Worm (Caenorhabditis elegans) whole organism, young adult: ENCODE measurements around the gene F15A4.2.
A peak's percentile ranks its signal among the peaks of the same experiment; 100 is the strongest.

Source experiments
- B0261.1 ChIP-seq: sonication (generic microtip); optimal IDR thresholded peaks from 2 replicates; lab custom pipeline; 2016; ENCODE audit warnings: mild to moderate bottlenecking, missing genetic modification characterization, moderate library complexity, missing compliant biosample characterization
- B0336.3 ChIP-seq: fragments of 200-800 bp; sonication (Bioruptor generic); IDR thresholded peaks from 2 replicates; pipeline ENCODE4 v1.3.6; 2022; ENCODE audit warnings: missing genetic modification characterization, missing compliant biosample characterization
- C17E4.6 ChIP-seq: fragments of 200-800 bp; sonication (Bioruptor generic); IDR thresholded peaks from 2 replicates; pipeline ENCODE4 v1.3.6; 2022; ENCODE audit warnings: missing genetic modification reagents, missing genetic modification characterization, missing compliant biosample characterization
- F22D6.2 ChIP-seq: sonication (generic microtip); optimal IDR thresholded peaks from 2 replicates; lab custom pipeline; 2016; ENCODE audit warnings: mild to moderate bottlenecking, missing genetic modification characterization, missing compliant biosample characterization
- F23B12.7 ChIP-seq: sonication (generic microtip); optimal IDR thresholded peaks from 2 replicates; lab custom pipeline; 2017; ENCODE audit warnings: missing genetic modification characterization, mild to moderate bottlenecking, missing compliant biosample characterization, antibody characterized with exemption, moderate library complexity; ENCODE audit not compliant: insufficient read depth
- F39B2.1 ChIP-seq: fragments of 200-800 bp; sonication (Bioruptor generic); IDR thresholded peaks from 2 replicates; pipeline ENCODE4 v1.3.6; 2022; ENCODE audit warnings: missing genetic modification reagents, missing genetic modification characterization, missing compliant biosample characterization
- F52B5.7 ChIP-seq: sonication (generic microtip); optimal IDR thresholded peaks from 2 replicates; lab custom pipeline; 2016; ENCODE audit warnings: mild to moderate bottlenecking, missing genetic modification characterization, missing compliant biosample characterization
- F57A8.1 ChIP-seq: fragments of 200-800 bp; sonication (Bioruptor generic); optimal IDR thresholded peaks from 2 replicates; lab custom pipeline; 2018; ENCODE audit warnings: mild to moderate bottlenecking, missing genetic modification characterization, moderate library complexity, missing compliant biosample characterization
- K12H6.12 ChIP-seq: fragments of 200-800 bp; sonication (Bioruptor generic); optimal IDR thresholded peaks from 2 replicates; lab custom pipeline; 2018; ENCODE audit warnings: mild to moderate bottlenecking, missing genetic modification characterization, missing compliant biosample characterization
- ZK185.1 ChIP-seq: sonication (generic microtip); optimal IDR thresholded peaks from 2 replicates; lab custom pipeline; 2016; ENCODE audit warnings: mild to moderate bottlenecking, missing genetic modification characterization, missing compliant biosample characterization; ENCODE audit not compliant: poor library complexity, severe bottlenecking
- ama-1 ChIP-seq, 3 experiments: fragments of 150-350 bp in 1 of 3; sonication (generic microtip) in 2 of 3; optimal IDR thresholded peaks; 2 replicates each; lab custom pipeline; 2014 to 2018; ENCODE audit warnings: missing biosample characterization in 2 of 3, missing genetic modification characterization in 2 of 3, missing genetic modification reagents in 2 of 3
- bed-1 ChIP-seq: fragments of 200-800 bp; sonication (Bioruptor generic); IDR thresholded peaks from 2 replicates; pipeline ENCODE4 v1.3.6; 2022; ENCODE audit warnings: missing genetic modification reagents, missing genetic modification characterization, missing compliant biosample characterization
- ccch-3 ChIP-seq: fragments of 200-800 bp; sonication (Bioruptor generic); optimal IDR thresholded peaks from 2 replicates; lab custom pipeline; 2018; ENCODE audit warnings: mild to moderate bottlenecking, missing genetic modification characterization, missing compliant biosample characterization
- cebp-1 ChIP-seq, 2 experiments: fragments of 200-800 bp in 1 of 2; sonication (Bioruptor generic) in 1 of 2; sonication (generic microtip) in 1 of 2; IDR thresholded peaks in 1 of 2; optimal IDR thresholded peaks in 1 of 2; 2 replicates each; pipeline versions ENCODE4 v1.3.6 to Lab custom; 2017 to 2022; ENCODE audit warnings: missing compliant biosample characterization in 2 of 2, missing genetic modification characterization in 2 of 2, mild to moderate bottlenecking in 1 of 2, missing genetic modification reagents in 1 of 2, moderate library complexity in 1 of 2
- ceh-27 ChIP-seq: fragments of 200-800 bp; sonication (Bioruptor generic); optimal IDR thresholded peaks from 2 replicates; lab custom pipeline; 2018; ENCODE audit warnings: mild to moderate bottlenecking, missing genetic modification characterization, moderate library complexity, missing compliant biosample characterization
- ceh-79 ChIP-seq: sonication (generic microtip); optimal IDR thresholded peaks from 2 replicates; lab custom pipeline; 2017; ENCODE audit warnings: mild to moderate bottlenecking, missing genetic modification characterization, missing compliant biosample characterization
- ceh-91 ChIP-seq: fragments of 200-800 bp; sonication (Bioruptor generic); IDR thresholded peaks from 2 replicates; pipeline ENCODE4 v1.3.6; 2022; ENCODE audit warnings: missing genetic modification reagents, missing genetic modification characterization, missing compliant biosample characterization
- egl-18 ChIP-seq: fragments of 200-800 bp; sonication (Bioruptor generic); IDR thresholded peaks from 2 replicates; pipeline ENCODE4 v1.3.6; 2022; ENCODE audit warnings: missing genetic modification reagents, missing genetic modification characterization, missing compliant biosample characterization
- egl-44 ChIP-seq: fragments of 200-800 bp; sonication (Bioruptor generic); IDR thresholded peaks from 2 replicates; pipeline ENCODE4 v1.3.6; 2022; ENCODE audit warnings: missing genetic modification reagents, missing genetic modification characterization, missing compliant biosample characterization
- gei-17 ChIP-seq: fragments of 200-800 bp; sonication (Bioruptor generic); optimal IDR thresholded peaks from 2 replicates; lab custom pipeline; 2018; ENCODE audit warnings: mild to moderate bottlenecking, missing genetic modification characterization, missing compliant biosample characterization
- him-1 ChIP-seq: sonication (generic microtip); optimal IDR thresholded peaks from 2 replicates; lab custom pipeline; 2016; ENCODE audit warnings: missing genotype, missing genetic modification reagents, missing genetic modification characterization, missing compliant biosample characterization
- hmg-1.2 ChIP-seq: fragments of 200-800 bp; sonication (Bioruptor generic); IDR thresholded peaks from 2 replicates; pipeline ENCODE4 v1.3.6; 2022; ENCODE audit warnings: missing genetic modification reagents, missing genetic modification characterization, missing compliant biosample characterization
- hrde-1 ChIP-seq: sonication (generic microtip); optimal IDR thresholded peaks from 2 replicates; lab custom pipeline; 2016; ENCODE audit warnings: missing genetic modification characterization, mild to moderate bottlenecking, missing compliant biosample characterization, moderate library complexity, missing genotype, missing genetic modification reagents, borderline replicate concordance
- lag-1 ChIP-seq: fragments of 200-800 bp; sonication (Bioruptor generic); IDR thresholded peaks from 2 replicates; pipeline ENCODE4 v1.3.6; 2022; ENCODE audit warnings: missing genetic modification reagents, missing genetic modification characterization, missing compliant biosample characterization
- let-607 ChIP-seq, 2 experiments: fragments of 200-800 bp in 1 of 2; sonication (Bioruptor generic) in 1 of 2; sonication (generic microtip) in 1 of 2; optimal IDR thresholded peaks; 2 replicates each; lab custom pipeline; 2016 to 2018; ENCODE audit warnings: mild to moderate bottlenecking in 2 of 2, missing compliant biosample characterization in 2 of 2, missing genetic modification characterization in 2 of 2, moderate library complexity in 2 of 2, missing genotype in 1 of 2
- lir-1 ChIP-seq: fragments of 200-800 bp; sonication (Bioruptor generic); conservative IDR thresholded peaks from 2 replicates; pipeline ENCODE4 v1.3.6; 2022; ENCODE audit warnings: missing genetic modification reagents, missing genetic modification characterization, missing compliant biosample characterization
- madf-3 ChIP-seq: fragments of 200-800 bp; sonication (Bioruptor generic); IDR thresholded peaks from 2 replicates; pipeline ENCODE4 v1.3.6; 2022; ENCODE audit warnings: missing genetic modification reagents, missing genetic modification characterization, missing compliant biosample characterization
- madf-6 ChIP-seq: fragments of 200-800 bp; sonication (Bioruptor generic); IDR thresholded peaks from 2 replicates; pipeline ENCODE4 v1.3.6; 2022; ENCODE audit warnings: missing genetic modification reagents, missing genetic modification characterization, missing compliant biosample characterization
- mes-4 ChIP-seq: sonication (generic microtip); optimal IDR thresholded peaks from 2 replicates; lab custom pipeline; 2016; ENCODE audit warnings: missing genotype, missing genetic modification characterization, missing compliant biosample characterization
- nfya-1 ChIP-seq: sonication (generic microtip); optimal IDR thresholded peaks from 2 replicates; lab custom pipeline; 2017; ENCODE audit warnings: antibody characterized with exemption, missing compliant biosample characterization, missing genetic modification characterization, borderline replicate concordance; ENCODE audit not compliant: insufficient read depth
- nhr-179 ChIP-seq: sonication (generic microtip); optimal IDR thresholded peaks from 2 replicates; lab custom pipeline; 2016; ENCODE audit warnings: mild to moderate bottlenecking, missing genetic modification characterization, missing compliant biosample characterization
- nhr-80 ChIP-seq: sonication (generic microtip); optimal IDR thresholded peaks from 2 replicates; lab custom pipeline; 2016; ENCODE audit warnings: missing genetic modification characterization, missing compliant biosample characterization
- pbrm-1 ChIP-seq: fragments of 200-800 bp; sonication (Bioruptor generic); IDR thresholded peaks from 2 replicates; pipeline ENCODE4 v1.3.6; 2022; ENCODE audit warnings: missing genetic modification reagents, missing genetic modification characterization, missing compliant biosample characterization
- rec-8 ChIP-seq, 2 experiments: sonication (generic microtip); optimal IDR thresholded peaks; 2 replicates each; lab custom pipeline; 2016; ENCODE audit warnings: mild to moderate bottlenecking in 2 of 2, missing genetic modification characterization in 2 of 2, missing genetic modification reagents in 2 of 2, missing genotype in 2 of 2, missing biosample characterization in 1 of 2, missing compliant biosample characterization in 1 of 2, moderate library complexity in 1 of 2
- repo-1 ChIP-seq: sonication (generic microtip); optimal IDR thresholded peaks from 2 replicates; lab custom pipeline; 2017; ENCODE audit warnings: mild to moderate bottlenecking, missing genetic modification characterization, missing compliant biosample characterization
- rpc-1 ChIP-seq, 2 experiments: fragments of 150-350 bp in 1 of 2; sonication (generic microtip) in 1 of 2; optimal IDR thresholded peaks; 2 replicates each; lab custom pipeline; 2014 to 2018; ENCODE audit warnings: missing biosample characterization in 1 of 2, missing genetic modification characterization in 1 of 2, missing genetic modification reagents in 1 of 2, missing genotype in 1 of 2
- sdz-38 ChIP-seq: sonication (generic microtip); optimal IDR thresholded peaks from 2 replicates; lab custom pipeline; 2016; ENCODE audit warnings: missing genotype, missing genetic modification characterization, missing compliant biosample characterization
- snpc-1.1 ChIP-seq: sonication (generic microtip); optimal IDR thresholded peaks from 2 replicates; lab custom pipeline; 2017; ENCODE audit warnings: missing genetic modification characterization, mild to moderate bottlenecking, missing compliant biosample characterization, antibody characterized with exemption, moderate library complexity, missing genotype, missing genetic modification reagents; ENCODE audit not compliant: insufficient read depth
- somi-1 ChIP-seq: fragments of 200-800 bp; sonication (Bioruptor generic); optimal IDR thresholded peaks from 2 replicates; lab custom pipeline; 2018; ENCODE audit warnings: mild to moderate bottlenecking, missing genetic modification characterization, missing compliant biosample characterization
- sptf-2 ChIP-seq: fragments of 200-800 bp; sonication (Bioruptor generic); optimal IDR thresholded peaks from 2 replicates; lab custom pipeline; 2018; ENCODE audit warnings: mild to moderate bottlenecking, missing genetic modification characterization, missing compliant biosample characterization
- xnd-1 ChIP-seq: sonication (generic microtip); optimal IDR thresholded peaks from 2 replicates; lab custom pipeline; 2016; ENCODE audit warnings: missing genotype, missing genetic modification reagents, missing genetic modification characterization, missing compliant biosample characterization
- zfh-2 ChIP-seq: fragments of 200-800 bp; sonication (Bioruptor generic); conservative IDR thresholded peaks from 2 replicates; pipeline ENCODE4 v1.3.6; 2022; ENCODE audit warnings: missing genetic modification reagents, missing genetic modification characterization, missing compliant biosample characterization
- zim-3 ChIP-seq: sonication (generic microtip); optimal IDR thresholded peaks from 2 replicates; lab custom pipeline; 2017; ENCODE audit warnings: mild to moderate bottlenecking, missing genetic modification characterization, moderate library complexity, missing compliant biosample characterization
- ztf-3 ChIP-seq: fragments of 200-800 bp; sonication (Bioruptor generic); optimal IDR thresholded peaks from 2 replicates; lab custom pipeline; 2018; ENCODE audit warnings: mild to moderate bottlenecking, missing genetic modification characterization, missing compliant biosample characterization
- ztf-6 ChIP-seq: fragments of 200-800 bp; sonication (Bioruptor generic); IDR thresholded peaks from 2 replicates; pipeline ENCODE4 v1.3.6; 2022; ENCODE audit warnings: missing genetic modification reagents, missing genetic modification characterization, missing compliant biosample characterization

Gene F15A4.2

ce11 chrII:12459422-12459821 lies 2.9 kb upstream of the F15A4.2 start, which contains the start of gene tag-281:
Gene tag-281 (plus strand): TSS chrII:12459761.
- TF ChIP-seq sdz-38 (tag; lab: Kevin White, UChicago) (no peak), cebp-1 (GFP tag; IDR thresholded peaks at IDR 0.05; lab: Robert Waterston, UW) (no peak), cebp-1 (tag; optimal IDR thresholded peaks at IDR 0.05; lab: Kevin White, UChicago) (no peak), F22D6.2 (tag; lab: Kevin White, UChicago) (no peak), ceh-91 (peak; percentile 35; the same call in 1 of the 2 replicates), him-1 (tag; lab: Kevin White, UChicago) (no peak), let-607 (tag; optimal IDR thresholded peaks at IDR 0.05; lab: Kevin White, UChicago) (no peak), rpc-1 (optimal IDR thresholded peaks at IDR 0.05; lab: Kevin White, UChicago) (no peak), rpc-1 (tag; optimal IDR thresholded peaks at IDR 0.05; lab: Kevin White, UChicago) (no peak), sptf-2 (GFP tag; lab: Kevin White, UChicago) (no peak), nfya-1 (tag; lab: Kevin White, UChicago) (no peak), ztf-6 (no peak), somi-1 (GFP tag; lab: Kevin White, UChicago) (no peak), C17E4.6 (GFP tag; lab: Robert Waterston, UW) (no peak), madf-3 (GFP tag; lab: Robert Waterston, UW) (no peak), egl-44 (no peak), snpc-1.1 (peak; percentile 39), egl-18 (GFP tag; lab: Robert Waterston, UW) (no peak), ceh-27 (GFP tag; lab: Kevin White, UChicago) (no peak), nhr-80 (tag; lab: Kevin White, UChicago) (no peak), hmg-1.2 (peak; percentile 100), B0261.1 (no peak), ama-1 (optimal IDR thresholded peaks at IDR 0.05; lab: Kevin White, UChicago) (no peak), ama-1 (GFP tag; optimal IDR thresholded peaks at IDR 0.05; lab: Kevin White, UChicago) (no peak), mes-4 (no peak), F23B12.7 (no peak), bed-1 (GFP tag; lab: Robert Waterston, UW) (no peak), xnd-1 (tag; lab: Kevin White, UChicago) (peak; percentile 52), rec-8 (tag; optimal IDR thresholded peaks at IDR 0.05; lab: Kevin White, UChicago) (no peak), pbrm-1 (peak; percentile 66; the same call in 1 of the 2 replicates), lir-1 (GFP tag; lab: Robert Waterston, UW) (0 out of 2 replicates have a peak, but pooled peaks have one; percentile 14), F39B2.1 (GFP tag; lab: Robert Waterston, UW) (no peak), ZK185.1 (tag; lab: Kevin White, UChicago) (no peak), zfh-2 (GFP tag; lab: Robert Waterston, UW) (no peak), repo-1 (tag; lab: Kevin White, UChicago) (no peak), F57A8.1 (GFP tag; lab: Kevin White, UChicago) (no peak), hrde-1 (tag; lab: Kevin White, UChicago) (no peak), gei-17 (GFP tag; lab: Kevin White, UChicago) (no peak), ztf-3 (GFP tag; lab: Kevin White, UChicago) (no peak), ccch-3 (GFP tag; lab: Kevin White, UChicago) (no peak), F52B5.7 (tag; lab: Kevin White, UChicago) (no peak), K12H6.12 (tag; lab: Kevin White, UChicago) (peak; percentile 9), nhr-179 (tag; lab: Kevin White, UChicago) (no peak), zim-3 (no peak), lag-1 (GFP tag; lab: Robert Waterston, UW) (no peak), madf-6 (peak; percentile 79), ceh-79 (tag; lab: Kevin White, UChicago) (no peak), B0336.3 (no peak)
